Worm (Caenorhabditis elegans): ENCODE results near the gene ZK856.11.

ZK856.11 gene

ce11 chrV:10202340-10202739, 2.4 kb downstream of the ZK856.11 start:
- TF ChIP-seq ceh-13 (GFP tag; optimal IDR thresholded peaks at IDR 0.05) (no peak), ets-7 (tag; optimal IDR thresholded peaks at IDR 0.05) (no peak), tbx-37 (GFP tag; conservative IDR thresholded peaks at IDR 0.05) (no peak), flt-1 (GFP tag; IDR thresholded peaks at IDR 0.05) (no peak), tra-4 (tag; optimal IDR thresholded peaks at IDR 0.05) (no peak), tbx-11 (GFP tag; IDR thresholded peaks at IDR 0.05) (no peak), ceh-36 (tag; optimal IDR thresholded peaks at IDR 0.05) (no peak), hmbx-1 (tag; optimal IDR thresholded peaks at IDR 0.05) (no peak)

ce11 chrV:10201913-10202312, 2.8 kb downstream of the ZK856.11 start, which contains the start of gene ZK856.7:
Gene ZK856.7 (plus strand): TSS chrV:10202098.
- TF ChIP-seq tbx-37 (GFP tag; conservative IDR thresholded peaks at IDR 0.05), result no peak
- no peak for TF ChIP-seq aly-1 (tag; optimal IDR thresholded peaks at IDR 0.05)
- no peak for TF ChIP-seq pes-1 (GFP tag; IDR thresholded peaks at IDR 0.05)
- no peak for TF ChIP-seq scrt-1 (GFP tag; IDR thresholded peaks at IDR 0.05)
- no peak for TF ChIP-seq tra-4 (tag; optimal IDR thresholded peaks at IDR 0.05)
- no peak for TF ChIP-seq sea-1 (GFP tag; conservative IDR thresholded peaks at IDR 0.05)
- TF ChIP-seq ama-1 (optimal IDR thresholded peaks at IDR 0.05), result no peak
- TF ChIP-seq hmbx-1 (tag; optimal IDR thresholded peaks at IDR 0.05), result no peak
- TF ChIP-seq ets-7 (tag; optimal IDR thresholded peaks at IDR 0.05), result no peak
- no peak for TF ChIP-seq hmg-4 (GFP tag; optimal IDR thresholded peaks at IDR 0.05)

- TF ChIP-seq pes-1 (GFP tag; IDR thresholded peaks at IDR 0.05) (no peak), ama-1 (optimal IDR thresholded peaks at IDR 0.05) (no peak), hnd-1 (tag; optimal IDR thresholded peaks at IDR 0.05) (no peak), B0310.2 (tag; optimal IDR thresholded peaks at IDR 0.05) (no peak), ceh-13 (GFP tag; optimal IDR thresholded peaks at IDR 0.05) (no peak)
These were observed 6.4 kb downstream of the ZK856.11 start, which contains the start of gene ZK856.6 for ce11 chrV:10198386-10198785. Gene ZK856.6 (plus strand): TSS chrV:10198686.

ce11 chrV:10191242-10191641, 13.5 kb downstream of the ZK856.11 start:
- TF ChIP-seq tbx-11 (GFP tag; IDR thresholded peaks at IDR 0.05) (no peak), ceh-36 (tag; optimal IDR thresholded peaks at IDR 0.05) (no peak), B0310.2 (tag; optimal IDR thresholded peaks at IDR 0.05) (no peak), scrt-1 (GFP tag; IDR thresholded peaks at IDR 0.05) (no peak), hmbx-1 (tag; optimal IDR thresholded peaks at IDR 0.05) (no peak), sea-1 (GFP tag; conservative IDR thresholded peaks at IDR 0.05) (no peak), ceh-13 (GFP tag; optimal IDR thresholded peaks at IDR 0.05) (no peak)

ce11 chrV:10190081-10190556, 14.6 kb downstream of the ZK856.11 start, which contains the start of gene ZK856.5:
Gene ZK856.5 (minus strand): TSS chrV:10190131.
- TF ChIP-seq hmbx-1 (tag; optimal IDR thresholded peaks at IDR 0.05) (no peak), flt-1 (GFP tag; IDR thresholded peaks at IDR 0.05) (no peak), aly-1 (tag; optimal IDR thresholded peaks at IDR 0.05) (no peak), ceh-13 (GFP tag; optimal IDR thresholded peaks at IDR 0.05) (no peak), F13C5.2 (tag; optimal IDR thresholded peaks at IDR 0.05) (no peak), ets-7 (tag; optimal IDR thresholded peaks at IDR 0.05) (no peak), ama-1 (optimal IDR thresholded peaks at IDR 0.05) (no peak), tbx-11 (GFP tag; IDR thresholded peaks at IDR 0.05) (no peak), ceh-36 (tag; optimal IDR thresholded peaks at IDR 0.05) (no peak), hnd-1 (tag; optimal IDR thresholded peaks at IDR 0.05) (no peak), tra-4 (tag; optimal IDR thresholded peaks at IDR 0.05) (no peak), sea-1 (GFP tag; conservative IDR thresholded peaks at IDR 0.05) (no peak), tbx-37 (GFP tag; conservative IDR thresholded peaks at IDR 0.05) (no peak), scrt-1 (GFP tag; IDR thresholded peaks at IDR 0.05) (no peak), pes-1 (GFP tag; IDR thresholded peaks at IDR 0.05) (no peak), hmg-4 (GFP tag; optimal IDR thresholded peaks at IDR 0.05) (no peak), B0310.2 (tag; optimal IDR thresholded peaks at IDR 0.05) (no peak)

ce11 chrV:10185719-10186118, 19.0 kb downstream of the ZK856.11 start, which contains the start of gene ZK856.18:
Gene ZK856.18 (minus strand): TSS chrV:10186007.
- no peak for TF ChIP-seq ceh-13 (GFP tag; optimal IDR thresholded peaks at IDR 0.05)
- no peak for TF ChIP-seq ama-1 (optimal IDR thresholded peaks at IDR 0.05)
- TF ChIP-seq scrt-1 (GFP tag; IDR thresholded peaks at IDR 0.05), result no peak
- TF ChIP-seq hmbx-1 (tag; optimal IDR thresholded peaks at IDR 0.05), result no peak
- TF ChIP-seq B0310.2 (tag; optimal IDR thresholded peaks at IDR 0.05), result no peak

- TF ChIP-seq flt-1 (GFP tag; IDR thresholded peaks at IDR 0.05) (no peak), sea-1 (GFP tag; conservative IDR thresholded peaks at IDR 0.05) (no peak), ets-7 (tag; optimal IDR thresholded peaks at IDR 0.05) (no peak), tbx-11 (GFP tag; IDR thresholded peaks at IDR 0.05) (no peak), F13C5.2 (tag; optimal IDR thresholded peaks at IDR 0.05) (no peak), pes-1 (GFP tag; IDR thresholded peaks at IDR 0.05) (no peak)
These were observed 20.9 kb downstream of the ZK856.11 start for ce11 chrV:10183810-10184209.

ce11 chrV:10182984-10183383, 21.8 kb downstream of the ZK856.11 start, which contains the start of gene ZK856.4:
Gene ZK856.4 (plus strand): TSS chrV:10183284.
- TF ChIP-seq ets-7 (tag; optimal IDR thresholded peaks at IDR 0.05) (no peak), tra-4 (tag; optimal IDR thresholded peaks at IDR 0.05) (no peak), tbx-11 (GFP tag; IDR thresholded peaks at IDR 0.05) (no peak), aly-1 (tag; optimal IDR thresholded peaks at IDR 0.05) (no peak), tbx-37 (GFP tag; conservative IDR thresholded peaks at IDR 0.05) (no peak), hmbx-1 (tag; optimal IDR thresholded peaks at IDR 0.05) (no peak), flt-1 (GFP tag; IDR thresholded peaks at IDR 0.05) (no peak), F13C5.2 (tag; optimal IDR thresholded peaks at IDR 0.05) (no peak), ceh-13 (GFP tag; optimal IDR thresholded peaks at IDR 0.05) (no peak), B0310.2 (tag; optimal IDR thresholded peaks at IDR 0.05) (no peak), hmg-4 (GFP tag; optimal IDR thresholded peaks at IDR 0.05) (no peak)
